Fruit fly (Drosophila melanogaster) whole organism, embryonic: Measurements from ENCODE around the gene SmydA-2.

Experiments used
- BtbVII ChIP-seq: fragments of 200-800 bp; sonication (Bioruptor generic); optimal IDR thresholded peaks from 3 replicates; lab custom pipeline; 2017; ENCODE audit warnings: missing biosample characterization, mild to moderate bottlenecking, missing genetic modification characterization
- CG10462 ChIP-seq: fragments of 200-800 bp; sonication (Bioruptor generic); optimal IDR thresholded peaks from 2 replicates; lab custom pipeline; 2016; ENCODE audit warnings: missing biosample characterization, missing genetic modification characterization
- CG11398 ChIP-seq: fragments of 200-800 bp; sonication (Bioruptor generic); optimal IDR thresholded peaks from 2 replicates; lab custom pipeline; 2016; ENCODE audit warnings: missing biosample characterization, missing genetic modification characterization
- CG12219 ChIP-seq: fragments of 200-800 bp; sonication (Bioruptor generic); optimal IDR thresholded peaks from 3 replicates; lab custom pipeline; 2018; ENCODE audit warnings: missing biosample characterization, mild to moderate bottlenecking, missing genetic modification characterization
- CG12236 ChIP-seq: fragments of 200-800 bp; sonication (Bioruptor generic); optimal IDR thresholded peaks from 2 replicates; lab custom pipeline; 2016; ENCODE audit warnings: missing biosample characterization, missing genetic modification characterization
- CG16815 ChIP-seq: fragments of 200-800 bp; sonication (Bioruptor generic); optimal IDR thresholded peaks from 3 replicates; lab custom pipeline; 2017; ENCODE audit warnings: missing biosample characterization, mild to moderate bottlenecking, missing genetic modification characterization
- CG18011 ChIP-seq: fragments of 200-800 bp; sonication (Bioruptor generic); optimal IDR thresholded peaks from 2 replicates; lab custom pipeline; 2017; ENCODE audit warnings: missing biosample characterization, missing genetic modification characterization, mild to moderate bottlenecking, moderate library complexity, missing genotype
- CG2129 ChIP-seq: fragments of 200-800 bp; sonication (Bioruptor generic); IDR thresholded peaks from 2 replicates; pipeline ENCODE4 v1.3.6; 2022; ENCODE audit warnings: missing biosample characterization, missing genetic modification characterization; ENCODE audit not compliant: partially characterized antibody
- CG2678 ChIP-seq: fragments of 200-800 bp; sonication (Bioruptor generic); optimal IDR thresholded peaks from 3 replicates; lab custom pipeline; 2019; ENCODE audit warnings: missing biosample characterization, mild to moderate bottlenecking, missing genetic modification characterization, moderate library complexity
- CG2875 ChIP-seq: fragments of 200-800 bp; sonication (Bioruptor generic); optimal IDR thresholded peaks from 2 replicates; lab custom pipeline; 2017; ENCODE audit warnings: missing biosample characterization, mild to moderate bottlenecking, missing genetic modification characterization, missing genetic modification reagents
- CG3726 ChIP-seq: fragments of 200-800 bp; sonication (Bioruptor generic); IDR thresholded peaks from 3 replicates; pipeline ENCODE4, ENCODE4 v1.3.6; 2022; ENCODE audit warnings: missing biosample characterization, missing genetic modification characterization
- CG6765 ChIP-seq: fragments of 200-800 bp; sonication (Bioruptor generic); optimal IDR thresholded peaks from 3 replicates; lab custom pipeline; 2017; ENCODE audit warnings: missing biosample characterization, mild to moderate bottlenecking, missing genetic modification characterization
- D ChIP-seq, 2 experiments: fragments of 200-800 bp in 1 of 2; fragments of >200 bp in 1 of 2; sonication (Bioruptor generic) in 1 of 2; optimal IDR thresholded peaks; 2 replicates in 1 of 2; 3 replicates in 1 of 2; lab custom pipeline; 2017; ENCODE audit warnings: mild to moderate bottlenecking in 1 of 2, missing biosample characterization in 1 of 2, missing genetic modification characterization in 1 of 2, missing genetic modification reagents in 1 of 2
- Dad ChIP-seq: fragments of 200-800 bp; sonication (Bioruptor generic); optimal IDR thresholded peaks from 3 replicates; lab custom pipeline; 2016; ENCODE audit warnings: missing biosample characterization, missing genetic modification characterization
- Deaf1 ChIP-seq: fragments of 200-800 bp; optimal IDR thresholded peaks from 3 replicates; lab custom pipeline; 2019; ENCODE audit warnings: missing biosample characterization, mild to moderate bottlenecking, missing genetic modification characterization, moderate library complexity
- Dek ChIP-seq: fragments of 200-800 bp; sonication (Bioruptor generic); optimal IDR thresholded peaks from 3 replicates; lab custom pipeline; 2019; ENCODE audit warnings: missing biosample characterization, mild to moderate bottlenecking, missing genetic modification characterization, moderate library complexity
- E2f1 ChIP-seq: fragments of 200-800 bp; sonication (Bioruptor generic); IDR thresholded peaks from 2 replicates; pipeline ENCODE4 v1.3.6; 2022; ENCODE audit warnings: missing biosample characterization, missing genetic modification characterization
- Fer3 ChIP-seq: fragments of 200-800 bp; sonication (Bioruptor generic); optimal IDR thresholded peaks from 2 replicates; lab custom pipeline; 2018; ENCODE audit warnings: missing biosample characterization, mild to moderate bottlenecking, missing genetic modification characterization, moderate library complexity
- Hr51 ChIP-seq, 2 experiments: fragments of 200-800 bp; sonication (Bioruptor generic); optimal IDR thresholded peaks; 2 replicates in 1 of 2; 3 replicates in 1 of 2; lab custom pipeline; 2016 to 2018; ENCODE audit warnings: missing biosample characterization in 2 of 2, missing genetic modification characterization in 2 of 2, mild to moderate bottlenecking in 1 of 2, moderate library complexity in 1 of 2
- Hr78 ChIP-seq, 2 experiments: fragments of 200-800 bp in 1 of 2; fragments of >200 bp in 1 of 2; sonication (Bioruptor generic) in 1 of 2; optimal IDR thresholded peaks; 2 replicates each; lab custom pipeline; 2017 to 2019; ENCODE audit warnings: missing biosample characterization in 2 of 2, missing genetic modification characterization in 2 of 2, mild to moderate bottlenecking in 1 of 2, moderate library complexity in 1 of 2
- MTF-1 ChIP-seq: fragments of 200-800 bp; sonication (Bioruptor generic); optimal IDR thresholded peaks from 2 replicates; lab custom pipeline; 2018; ENCODE audit warnings: missing biosample characterization, mild to moderate bottlenecking, missing genetic modification characterization, borderline replicate concordance
- Meics ChIP-seq: fragments of 200-800 bp; sonication (Bioruptor generic); optimal IDR thresholded peaks from 2 replicates; lab custom pipeline; 2017; ENCODE audit warnings: missing biosample characterization, mild to moderate bottlenecking, missing genetic modification characterization
- Neu2 ChIP-seq: fragments of 200-800 bp; sonication (Bioruptor generic); optimal IDR thresholded peaks from 3 replicates; lab custom pipeline; 2016; ENCODE audit warnings: missing biosample characterization, missing genetic modification characterization, borderline replicate concordance
- Nf-YB ChIP-seq: fragments of 200-800 bp; sonication (Bioruptor generic); optimal IDR thresholded peaks from 3 replicates; lab custom pipeline; 2019; ENCODE audit warnings: missing biosample characterization, mild to moderate bottlenecking, missing genetic modification characterization, moderate library complexity
- Nf-YC ChIP-seq: fragments of 200-800 bp; optimal IDR thresholded peaks from 3 replicates; lab custom pipeline; 2019; ENCODE audit warnings: missing biosample characterization, mild to moderate bottlenecking, missing genetic modification characterization, moderate library complexity
- Oli ChIP-seq: fragments of 200-800 bp; sonication (Bioruptor generic); optimal IDR thresholded peaks from 2 replicates; lab custom pipeline; 2018; ENCODE audit warnings: missing biosample characterization, mild to moderate bottlenecking, missing genetic modification characterization, moderate library complexity
- Optix ChIP-seq: fragments of 200-800 bp; sonication (Bioruptor generic); IDR thresholded peaks from 3 replicates; pipeline ENCODE4 v1.3.6; 2022; ENCODE audit warnings: missing biosample characterization, missing genetic modification characterization
- al ChIP-seq: fragments of 200-800 bp; sonication (Bioruptor generic); IDR thresholded peaks from 2 replicates; pipeline ENCODE4 v1.3.6; 2022; ENCODE audit warnings: missing biosample characterization, missing genetic modification characterization
- aop ChIP-seq: fragments of 200-800 bp; sonication (Bioruptor generic); IDR thresholded peaks from 2 replicates; pipeline ENCODE4 v1.3.6; 2022; ENCODE audit warnings: missing biosample characterization, missing genetic modification characterization
- ato ChIP-seq: fragments of 200-800 bp; sonication (Bioruptor generic); IDR thresholded peaks from 2 replicates; pipeline ENCODE4 v1.3.6; 2022; ENCODE audit warnings: missing biosample characterization, missing genetic modification characterization; ENCODE audit not compliant: partially characterized antibody
- bab2 ChIP-seq: fragments of 200-800 bp; sonication (Bioruptor generic); optimal IDR thresholded peaks from 2 replicates; lab custom pipeline; 2016; ENCODE audit warnings: missing biosample characterization, missing genetic modification characterization
- bcd ChIP-seq: fragments of 200-800 bp; sonication (Bioruptor generic); optimal IDR thresholded peaks from 2 replicates; lab custom pipeline; 2017; ENCODE audit warnings: missing biosample characterization, mild to moderate bottlenecking, missing genetic modification characterization
- croc ChIP-seq: fragments of 200-800 bp; sonication (Bioruptor generic); conservative IDR thresholded peaks from 3 replicates; pipeline ENCODE4 v1.3.6; 2022; ENCODE audit warnings: missing biosample characterization, missing genetic modification characterization
- fd102C ChIP-seq: fragments of 200-800 bp; sonication (Bioruptor generic); optimal IDR thresholded peaks from 2 replicates; lab custom pipeline; 2018; ENCODE audit warnings: missing biosample characterization, mild to moderate bottlenecking, missing genetic modification characterization, moderate library complexity
- fu2 ChIP-seq: fragments of 200-800 bp; sonication (Bioruptor generic); optimal IDR thresholded peaks from 2 replicates; lab custom pipeline; 2016; ENCODE audit warnings: missing biosample characterization, missing genetic modification characterization
- kah ChIP-seq: fragments of 200-800 bp; sonication (Bioruptor generic); optimal IDR thresholded peaks from 2 replicates; lab custom pipeline; 2018; ENCODE audit warnings: missing biosample characterization, mild to moderate bottlenecking, missing genetic modification characterization
- ken ChIP-seq: fragments of 200-800 bp; sonication (Bioruptor generic); IDR thresholded peaks from 3 replicates; pipeline ENCODE4 v1.3.6; 2022; ENCODE audit warnings: missing biosample characterization, missing genetic modification characterization
- knrl ChIP-seq: fragments of 200-800 bp; sonication (Bioruptor generic); IDR thresholded peaks from 3 replicates; pipeline ENCODE4 v1.3.6; 2022; ENCODE audit warnings: missing biosample characterization, missing genetic modification characterization; ENCODE audit not compliant: partially characterized antibody
- lbe ChIP-seq: fragments of 200-800 bp; sonication (Bioruptor generic); optimal IDR thresholded peaks from 2 replicates; lab custom pipeline; 2016; ENCODE audit warnings: missing biosample characterization, mild to moderate bottlenecking, missing genetic modification characterization
- lov ChIP-seq, 2 experiments: fragments of 200-800 bp in 1 of 2; fragments of >200 bp in 1 of 2; sonication (Bioruptor generic) in 1 of 2; IDR thresholded peaks in 1 of 2; optimal IDR thresholded peaks in 1 of 2; 2 replicates in 1 of 2; 3 replicates in 1 of 2; pipeline versions ENCODE4 v1.3.6 to Lab custom; 2017 to 2022; ENCODE audit warnings: missing biosample characterization in 1 of 2, missing genetic modification characterization in 1 of 2
- oc ChIP-seq: fragments of 200-800 bp; sonication (Bioruptor generic); optimal IDR thresholded peaks from 2 replicates; lab custom pipeline; 2018; ENCODE audit warnings: missing biosample characterization, mild to moderate bottlenecking, missing genetic modification characterization, moderate library complexity
- ranshi ChIP-seq: fragments of 200-800 bp; sonication (Bioruptor generic); IDR thresholded peaks from 2 replicates; pipeline ENCODE4 v1.3.6; 2022; ENCODE audit warnings: missing biosample characterization, missing genetic modification characterization
- ro ChIP-seq: fragments of 200-800 bp; sonication (Bioruptor generic); IDR thresholded peaks from 2 replicates; pipeline ENCODE4 v1.3.6; 2022; ENCODE audit warnings: missing biosample characterization, missing genetic modification characterization
- schlank ChIP-seq: fragments of 200-800 bp; sonication (Bioruptor generic); optimal IDR thresholded peaks from 2 replicates; lab custom pipeline; 2018; ENCODE audit warnings: missing biosample characterization, mild to moderate bottlenecking, missing genetic modification characterization
- trem ChIP-seq: fragments of 200-800 bp; optimal IDR thresholded peaks from 3 replicates; lab custom pipeline; 2019; ENCODE audit warnings: missing biosample characterization, mild to moderate bottlenecking, missing genetic modification characterization, moderate library complexity
- unc-4 ChIP-seq: fragments of 200-800 bp; sonication (Bioruptor generic); IDR thresholded peaks from 2 replicates; pipeline ENCODE4 v1.3.6; 2022; ENCODE audit warnings: missing biosample characterization, missing genetic modification characterization; ENCODE audit not compliant: partially characterized antibody
- usp ChIP-seq: fragments of >200 bp; optimal IDR thresholded peaks from 2 replicates; lab custom pipeline; 2017; ENCODE audit warnings: missing biosample characterization, missing genetic modification characterization
- vfl ChIP-seq: fragments of 200-800 bp; sonication (Bioruptor generic); optimal IDR thresholded peaks from 2 replicates; lab custom pipeline; 2016; ENCODE audit warnings: missing biosample characterization, missing genetic modification characterization
- wek ChIP-seq: fragments of 200-800 bp; sonication (Bioruptor generic); optimal IDR thresholded peaks from 3 replicates; lab custom pipeline; 2018; ENCODE audit warnings: missing biosample characterization, mild to moderate bottlenecking, missing genetic modification characterization, moderate library complexity

The SmydA-2 gene

DNA sequence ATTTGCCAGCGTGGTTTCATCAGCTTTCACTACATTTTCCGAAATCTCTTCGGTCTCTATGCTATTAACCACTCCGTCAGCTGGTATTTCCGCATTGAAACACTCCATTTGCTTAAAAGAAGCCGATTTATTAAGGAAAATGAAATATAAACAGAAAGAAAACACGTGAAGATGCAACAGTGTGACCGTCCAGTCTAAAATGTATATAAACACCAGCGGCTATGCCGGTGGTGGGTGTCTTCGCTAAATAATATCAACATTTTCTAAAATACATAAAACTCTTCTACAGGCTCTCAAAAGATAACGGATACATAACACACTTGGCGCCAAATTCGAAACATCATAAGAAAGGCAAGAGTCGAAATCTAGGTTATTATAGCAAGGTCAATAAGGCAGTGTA is 2.6 kb downstream of the SmydA-2 start, which contains the start of gene CG3808 (continued):
- TF ChIP-seq croc (GFP tag; lab: Robert Waterston, UW) = peak; percentile 25; the same call in 1 of the 3 replicates
- no peak for TF ChIP-seq D (optimal IDR thresholded peaks at IDR 0.05; lab: Kevin White, UChicago)
- TF ChIP-seq D (GFP tag; optimal IDR thresholded peaks at IDR 0.05; lab: Kevin White, UChicago) = no peak
- TF ChIP-seq usp (GFP tag; lab: Kevin White, UChicago) = no peak
- no peak for TF ChIP-seq Neu2 (GFP tag; lab: Kevin White, UChicago)
- TF ChIP-seq bab2 (GFP tag; lab: Kevin White, UChicago) = no peak
- no peak for TF ChIP-seq ato
- no peak for TF ChIP-seq ranshi
- TF ChIP-seq CG18011 (GFP tag; lab: Kevin White, UChicago) = peak; percentile 100
- TF ChIP-seq CG10462 (GFP tag; lab: Kevin White, UChicago) = no peak
- no peak for TF ChIP-seq BtbVII
- TF ChIP-seq schlank (tag; lab: Kevin White, UChicago) = no peak
- TF ChIP-seq CG2678 (tag; lab: Kevin White, UChicago) = no peak
- no peak for TF ChIP-seq fu2 (GFP tag; lab: Kevin White, UChicago)
- no peak for TF ChIP-seq al (GFP tag; lab: Robert Waterston, UW)
- TF ChIP-seq lov (optimal IDR thresholded peaks at IDR 0.05; lab: Kevin White, UChicago) = no peak
- TF ChIP-seq lov (GFP tag; IDR thresholded peaks at IDR 0.05; lab: Robert Waterston, UW) = no peak
- no peak for TF ChIP-seq Fer3
- TF ChIP-seq kah (GFP tag; lab: Kevin White, UChicago) = no peak
- TF ChIP-seq CG2875 = no peak
- no peak for TF ChIP-seq ro (GFP tag; lab: Robert Waterston, UW)
- no peak for TF ChIP-seq wek (GFP tag; lab: Kevin White, UChicago)
- TF ChIP-seq Deaf1 (tag; lab: Kevin White, UChicago) = no peak
- peak; percentile 30 for TF ChIP-seq vfl (GFP tag; lab: Kevin White, UChicago)
- no peak for TF ChIP-seq lbe (GFP tag; lab: Kevin White, UChicago)
- no peak for TF ChIP-seq MTF-1
- TF ChIP-seq CG3726 = no peak
- peak; percentile 35 for TF ChIP-seq trem (tag; lab: Kevin White, UChicago)
- TF ChIP-seq Dad (GFP tag; lab: Kevin White, UChicago) = peak; percentile 21
- no peak for TF ChIP-seq CG12219 (GFP tag; lab: Kevin White, UChicago)
- TF ChIP-seq CG12236 (GFP tag; lab: Kevin White, UChicago) = no peak
- TF ChIP-seq Nf-YC = peak; percentile 29
- TF ChIP-seq Oli = no peak
- no peak for TF ChIP-seq Hr51 (GFP tag; optimal IDR thresholded peaks at IDR 0.05; lab: Kevin White, UChicago)
- TF ChIP-seq fd102C = no peak
- TF ChIP-seq knrl (GFP tag; lab: Robert Waterston, UW) = peak; percentile 6; the same call in 1 of the 3 replicates
- TF ChIP-seq bcd (GFP tag; lab: Kevin White, UChicago) = no peak
- TF ChIP-seq unc-4 (GFP tag; lab: Robert Waterston, UW) = no peak
- TF ChIP-seq CG16815 (GFP tag; lab: Kevin White, UChicago) = no peak
- TF ChIP-seq Nf-YB (GFP tag; lab: Kevin White, UChicago) = no peak
- TF ChIP-seq CG11398 = no peak
- TF ChIP-seq CG6765 (GFP tag; lab: Kevin White, UChicago) = no peak
- no peak for TF ChIP-seq oc (tag; lab: Kevin White, UChicago)
- no peak for TF ChIP-seq aop (GFP tag; lab: Robert Waterston, UW)
- TF ChIP-seq E2f1 (GFP tag; lab: Robert Waterston, UW) = 0 out of 2 replicates have a peak, but pooled peaks have one; percentile 20
- TF ChIP-seq CG2129 = no peak
- TF ChIP-seq Meics (GFP tag; lab: Kevin White, UChicago) = no peak
- 0 out of 3 replicates have a peak, but pooled peaks have one; percentile 24 for TF ChIP-seq ken (GFP tag; lab: Robert Waterston, UW)
- TF ChIP-seq Optix (GFP tag; lab: Robert Waterston, UW) = no peak
- TF ChIP-seq Dek (tag; lab: Kevin White, UChicago) = peak; percentile 66
- TF ChIP-seq Hr78 (GFP tag; optimal IDR thresholded peaks at IDR 0.05; lab: Kevin White, UChicago) = no peak
